Fruit fly (Drosophila melanogaster) whole organism, larva: ENCODE measurements around the gene Dys.

Experiments
- noc ChIP-seq: fragments of 200-800 bp; sonication (Bioruptor generic); optimal IDR thresholded peaks from 3 replicates; lab custom pipeline; 2019; ENCODE audit warnings: missing biosample characterization, mild to moderate bottlenecking, missing genetic modification characterization, moderate library complexity

The Dys gene

dm6 chr3R:19634649-19635048, 173.8 kb downstream of the Dys start, which contains the start of gene CG34138:
CG34138 (plus strand) TSS chr3R:19634949.
- TF ChIP-seq noc: no peak

- TF ChIP-seq noc: no peak
Observed at dm6 chr3R:19638004-19638403, 177.1 kb downstream of the Dys start.

- TF ChIP-seq noc: no peak
Observed at dm6 chr3R:19641058-19641457, 180.2 kb downstream of the Dys start.

- peak; percentile 90 for TF ChIP-seq noc
Observed at dm6 chr3R:19641498-19642065, 180.7 kb downstream of the Dys start.

- no peak for TF ChIP-seq noc
Observed at dm6 chr3R:19642092-19642892, 181.4 kb downstream of the Dys start, which contains the start of gene subdued. subdued (minus strand) TSS chr3R:19642722.

dm6 chr3R:19642893-19643270, 182.0 kb downstream of the Dys start:
- no peak for TF ChIP-seq noc

dm6 chr3R:19644094-19644900, 183.4 kb downstream of the Dys start, which contains the start of gene Vha13:
Vha13 (minus strand) TSS chr3R:19644386.
- TF ChIP-seq noc: peak; percentile 70

- TF ChIP-seq noc: no peak
Observed at dm6 chr3R:19644901-19645204, 184.0 kb downstream of the Dys start, which contains the start of gene Nup58. Nup58 (plus strand) TSS chr3R:19645026.
